Worm (Caenorhabditis elegans) whole organism, midembryonic: Measurements from ENCODE around the gene M142.5.

Source experiments
- cog-1 ChIP-seq: sonication (generic microtip); optimal IDR thresholded peaks from 2 replicates; lab custom pipeline; 2016; ENCODE audit warnings: missing genetic modification characterization, missing compliant biosample characterization
- flt-1 ChIP-seq: fragments of 200-800 bp; sonication (Bioruptor generic); IDR thresholded peaks from 2 replicates; pipeline ENCODE4 v1.3.6; 2022; ENCODE audit warnings: missing genetic modification characterization, missing compliant biosample characterization
- klf-2 ChIP-seq: fragments of 200-800 bp; sonication (Bioruptor generic); conservative IDR thresholded peaks from 2 replicates; pipeline ENCODE4 v1.3.6; 2022; ENCODE audit warnings: missing genetic modification reagents, missing genetic modification characterization, missing compliant biosample characterization
- ztf-23 ChIP-seq: fragments of 200-800 bp; sonication (Bioruptor generic); IDR thresholded peaks from 2 replicates; pipeline ENCODE4 v1.3.6; 2022; ENCODE audit warnings: missing genetic modification reagents, missing genetic modification characterization, missing compliant biosample characterization

DNA sequence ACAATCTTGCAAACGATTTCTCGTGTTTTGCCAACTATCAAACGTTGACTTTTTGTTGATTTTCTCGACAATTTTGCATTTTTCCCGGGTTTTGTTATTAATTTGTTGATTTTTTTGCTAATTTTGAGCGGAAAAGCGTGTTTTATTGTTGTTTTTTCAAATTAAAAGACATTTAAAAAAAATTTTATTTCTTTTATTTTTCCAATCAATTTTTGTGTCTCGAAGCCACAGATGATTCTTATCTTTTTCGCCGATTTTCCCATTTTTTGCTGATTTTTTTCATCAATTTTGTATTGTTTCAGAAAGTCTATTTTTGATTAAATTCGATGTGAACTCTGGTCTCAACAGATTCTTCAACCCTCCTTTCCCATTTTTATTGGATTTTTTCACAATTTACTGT, 4.9 kb downstream of the M142.5 start, which contains the start of gene rle-1:
- TF ChIP-seq ztf-23 (GFP tag; lab: Robert Waterston, UW) (no peak), cog-1 (tag; lab: Kevin White, UChicago) (no peak), flt-1 (GFP tag; lab: Robert Waterston, UW) (no peak), klf-2 (no peak)
